Fruit fly (Drosophila melanogaster) whole organism, pupa: Measurements from ENCODE around the gene sowah.

Experiments used
- CG10348 ChIP-seq: fragments of 200-800 bp; sonication (Bioruptor generic); IDR thresholded peaks from 2 replicates; pipeline ENCODE4 v1.3.6; 2022; ENCODE audit warnings: missing biosample characterization, missing genetic modification characterization
- CG12605 ChIP-seq: fragments of 200-800 bp; sonication (Bioruptor generic); IDR thresholded peaks from 2 replicates; pipeline ENCODE4 v1.3.6; 2022; ENCODE audit warnings: missing biosample characterization, missing genetic modification characterization
- CG13204 ChIP-seq: fragments of 200-800 bp; sonication (Bioruptor generic); optimal IDR thresholded peaks from 2 replicates; lab custom pipeline; 2018; ENCODE audit warnings: missing biosample characterization, mild to moderate bottlenecking, missing genetic modification characterization, moderate library complexity
- CG14655 ChIP-seq: fragments of 200-800 bp; sonication (Bioruptor generic); optimal IDR thresholded peaks from 3 replicates; lab custom pipeline; 2017; ENCODE audit warnings: mild to moderate bottlenecking, missing biosample characterization, missing genetic modification reagents, missing genetic modification characterization
- CG15710 ChIP-seq: fragments of 200-800 bp; sonication (Bioruptor generic); optimal IDR thresholded peaks from 2 replicates; lab custom pipeline; 2018; ENCODE audit warnings: missing biosample characterization, mild to moderate bottlenecking, missing genetic modification characterization, moderate library complexity
- CG17806 ChIP-seq: fragments of 200-800 bp; sonication (Bioruptor generic); optimal IDR thresholded peaks from 2 replicates; lab custom pipeline; 2018; ENCODE audit warnings: missing biosample characterization, mild to moderate bottlenecking, missing genetic modification characterization, moderate library complexity
- CG32121 ChIP-seq: fragments of 200-800 bp; sonication (Bioruptor generic); IDR thresholded peaks from 2 replicates; pipeline ENCODE4 v1.3.6; 2022; ENCODE audit warnings: missing biosample characterization, missing genetic modification characterization
- CG34367 ChIP-seq: fragments of 200-800 bp; sonication (Bioruptor generic); optimal IDR thresholded peaks from 2 replicates; lab custom pipeline; 2018; ENCODE audit warnings: missing biosample characterization, mild to moderate bottlenecking, missing genetic modification characterization
- CG4496 ChIP-seq: fragments of 200-800 bp; sonication (Bioruptor generic); IDR thresholded peaks from 3 replicates; pipeline ENCODE4 v1.3.6; 2022; ENCODE audit warnings: missing biosample characterization, missing genetic modification characterization
- CG8159 ChIP-seq: fragments of 200-800 bp; sonication (Bioruptor generic); optimal IDR thresholded peaks from 3 replicates; lab custom pipeline; 2018; ENCODE audit warnings: missing biosample characterization, mild to moderate bottlenecking, missing genetic modification characterization, moderate library complexity
- CG8301 ChIP-seq: fragments of 200-800 bp; sonication (Bioruptor generic); optimal IDR thresholded peaks from 2 replicates; lab custom pipeline; 2018; ENCODE audit warnings: missing biosample characterization, mild to moderate bottlenecking, missing genetic modification characterization
- CG9948 ChIP-seq: fragments of 200-800 bp; sonication (Bioruptor generic); optimal IDR thresholded peaks from 2 replicates; lab custom pipeline; 2018; ENCODE audit warnings: missing biosample characterization, mild to moderate bottlenecking, missing genetic modification characterization, moderate library complexity
- D1 ChIP-seq: fragments of 200-800 bp; sonication (Bioruptor generic); optimal IDR thresholded peaks from 2 replicates; lab custom pipeline; 2018; ENCODE audit warnings: missing biosample characterization, mild to moderate bottlenecking, missing genetic modification characterization, moderate library complexity
- EcR ChIP-seq: fragments of 200-800 bp; sonication (Bioruptor generic); optimal IDR thresholded peaks from 3 replicates; lab custom pipeline; 2019; ENCODE audit warnings: missing biosample characterization, missing genetic modification characterization, mild to moderate bottlenecking, moderate library complexity, missing genetic modification reagents
- Ets98B ChIP-seq: fragments of 200-800 bp; sonication (Bioruptor generic); IDR thresholded peaks from 2 replicates; pipeline ENCODE4 v1.3.6; 2022; ENCODE audit warnings: missing biosample characterization, missing genetic modification characterization
- Pif1A ChIP-seq: fragments of 200-800 bp; sonication (Bioruptor generic); optimal IDR thresholded peaks from 3 replicates; lab custom pipeline; 2016; ENCODE audit warnings: missing biosample characterization, missing genetic modification characterization
- Pif1B ChIP-seq: fragments of 200-800 bp; sonication (Bioruptor generic); optimal IDR thresholded peaks from 3 replicates; lab custom pipeline; 2016; ENCODE audit warnings: missing biosample characterization, missing genetic modification characterization
- Snoo ChIP-seq: fragments of 200-800 bp; sonication (Bioruptor generic); optimal IDR thresholded peaks from 3 replicates; lab custom pipeline; 2017; ENCODE audit warnings: missing biosample characterization, mild to moderate bottlenecking, missing genetic modification characterization, inconsistent platforms
- fd96Ca ChIP-seq: fragments of 200-800 bp; sonication (Bioruptor generic); IDR thresholded peaks from 3 replicates; pipeline ENCODE4 v1.3.6; 2022; ENCODE audit warnings: missing biosample characterization, missing genetic modification characterization
- gl ChIP-seq: fragments of 200-800 bp; sonication (Bioruptor generic); optimal IDR thresholded peaks from 2 replicates; lab custom pipeline; 2018; ENCODE audit warnings: missing biosample characterization, mild to moderate bottlenecking, missing genetic modification characterization
- rn ChIP-seq: fragments of 200-800 bp; sonication (Bioruptor generic); IDR thresholded peaks from 2 replicates; pipeline ENCODE4 v1.3.6; 2022; ENCODE audit warnings: missing biosample characterization, missing genetic modification characterization

sowah gene

DNA sequence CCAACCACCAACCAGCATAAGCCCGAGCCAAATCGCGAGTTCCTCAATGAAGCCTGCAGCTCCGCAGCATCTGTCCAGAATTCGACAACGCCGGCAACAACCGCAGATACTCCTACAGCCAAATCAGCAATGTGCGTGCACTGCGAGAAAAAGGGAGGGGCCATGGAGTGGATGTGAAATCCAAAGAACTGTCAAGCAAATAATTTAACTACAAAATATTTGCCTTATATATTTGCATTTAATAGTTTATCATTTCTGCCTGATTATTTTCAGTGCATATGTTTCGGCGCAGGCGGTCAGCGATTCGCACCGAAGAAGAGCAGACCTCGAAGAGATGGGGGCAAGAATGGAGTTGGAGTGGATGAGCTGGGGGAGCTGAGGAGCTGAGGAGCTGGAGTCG, 20.7 kb downstream of the sowah start:
- TF ChIP-seq D1 (no peak), CG17806 (tag; lab: Kevin White, UChicago) (peak; percentile 75), CG13204 (GFP tag; lab: Kevin White, UChicago) (peak; percentile 46), CG10348 (no peak), CG12605 (GFP tag; lab: Robert Waterston, UW) (peak; percentile 64), CG9948 (tag; lab: Kevin White, UChicago) (peak; percentile 70), Pif1A (GFP tag; lab: Kevin White, UChicago) (peak; percentile 78), CG8159 (peak; percentile 78), Pif1B (GFP tag; lab: Kevin White, UChicago) (peak; percentile 76), CG4496 (GFP tag; lab: Robert Waterston, UW) (peak; percentile 76), Ets98B (peak; percentile 73), CG8301 (tag; lab: Kevin White, UChicago) (peak; percentile 64), Snoo (tag; lab: Kevin White, UChicago) (peak; percentile 72), CG34367 (tag; lab: Kevin White, UChicago) (peak; percentile 75), CG15710 (tag; lab: Kevin White, UChicago) (peak; percentile 80), gl (tag; lab: Kevin White, UChicago) (peak; percentile 58), rn (0 out of 2 replicates have a peak, but pooled peaks have one; percentile 36), fd96Ca (GFP tag; lab: Robert Waterston, UW) (peak; percentile 84), EcR (GFP tag; lab: Kevin White, UChicago) (no peak), CG32121 (GFP tag; lab: Robert Waterston, UW) (peak; percentile 70), CG14655 (GFP tag; lab: Kevin White, UChicago) (peak; percentile 75)

DNA sequence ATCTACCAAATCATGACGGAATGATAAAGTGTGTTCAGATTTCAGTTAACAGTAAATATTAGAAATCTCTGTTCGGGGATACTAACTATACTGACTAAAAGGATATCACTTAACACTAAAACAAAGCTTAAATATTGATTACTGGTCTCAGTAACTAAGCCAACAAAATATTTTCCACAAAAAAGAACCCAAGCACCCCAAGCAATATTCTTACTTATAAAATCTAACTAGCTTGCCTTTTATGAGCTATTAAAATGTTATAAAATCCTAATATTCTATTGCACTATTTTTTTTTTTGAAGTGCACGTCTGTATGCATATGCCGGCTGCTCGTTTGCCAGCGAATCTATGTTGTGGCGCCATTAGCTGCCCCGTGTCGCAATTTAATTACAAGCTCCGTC, 22.9 kb downstream of the sowah start:
- TF ChIP-seq D1, result no peak
- TF ChIP-seq CG8159, result peak; percentile 20

DNA sequence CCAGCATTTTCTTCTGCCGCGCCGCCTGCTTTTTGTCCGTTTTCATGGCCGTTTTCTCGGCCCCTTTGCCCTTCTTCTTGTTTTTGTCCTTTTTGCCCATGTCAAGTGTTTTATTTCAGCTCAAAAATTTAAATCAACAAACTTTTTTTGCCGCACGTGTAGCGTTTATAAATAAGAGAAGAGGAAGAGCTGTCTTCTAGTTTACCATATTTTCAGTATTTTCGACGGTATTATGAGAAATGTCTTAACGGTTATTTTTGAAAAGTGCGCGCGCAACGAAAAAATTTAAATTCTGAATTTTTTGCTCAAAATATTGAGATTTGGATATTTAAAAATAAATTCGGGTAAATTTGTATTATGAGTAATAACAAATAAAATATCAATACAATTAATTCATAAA, 35.2 kb downstream of the sowah start, which contains the start of gene CG4069:
TSS of gene CG4069 (minus strand) at position 193 of the 400 bp plus-strand sequence.
- no peak for TF ChIP-seq rn
- no peak for TF ChIP-seq CG12605 (GFP tag; lab: Robert Waterston, UW)
- no peak for TF ChIP-seq fd96Ca (GFP tag; lab: Robert Waterston, UW)
- TF ChIP-seq CG9948 (tag; lab: Kevin White, UChicago), result no peak

DNA sequence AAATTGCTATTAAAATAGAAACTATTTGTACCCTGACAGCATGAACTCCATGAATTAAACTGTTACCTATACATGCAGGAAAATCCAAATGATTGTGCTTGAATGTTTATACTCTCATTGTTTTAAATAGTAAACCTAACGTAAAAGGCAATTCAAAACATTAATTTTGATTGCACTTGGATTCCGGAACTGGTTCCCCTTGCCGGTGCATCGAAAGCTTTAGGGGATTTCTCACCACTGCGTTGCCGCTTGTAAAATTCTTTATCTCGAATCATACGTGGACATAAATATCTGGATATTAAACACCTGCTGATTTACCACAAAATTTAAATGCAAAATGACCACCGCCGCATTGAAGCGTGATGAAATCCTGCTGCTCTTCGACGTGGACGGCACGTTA, 38.0 kb downstream of the sowah start, which contains the start of gene Pmm2:
TSS of gene Pmm2 (plus strand) at position 273 of the 400 bp plus-strand sequence.
- TF ChIP-seq CG14655 (GFP tag; lab: Kevin White, UChicago) (no peak), CG10348 (no peak), Pif1B (GFP tag; lab: Kevin White, UChicago) (no peak), CG8301 (tag; lab: Kevin White, UChicago) (no peak), gl (tag; lab: Kevin White, UChicago) (no peak), CG17806 (tag; lab: Kevin White, UChicago) (no peak), D1 (no peak), CG34367 (tag; lab: Kevin White, UChicago) (no peak), CG4496 (GFP tag; lab: Robert Waterston, UW) (no peak)
- TF ChIP-seq, all 21 proteins: peak for 0

DNA sequence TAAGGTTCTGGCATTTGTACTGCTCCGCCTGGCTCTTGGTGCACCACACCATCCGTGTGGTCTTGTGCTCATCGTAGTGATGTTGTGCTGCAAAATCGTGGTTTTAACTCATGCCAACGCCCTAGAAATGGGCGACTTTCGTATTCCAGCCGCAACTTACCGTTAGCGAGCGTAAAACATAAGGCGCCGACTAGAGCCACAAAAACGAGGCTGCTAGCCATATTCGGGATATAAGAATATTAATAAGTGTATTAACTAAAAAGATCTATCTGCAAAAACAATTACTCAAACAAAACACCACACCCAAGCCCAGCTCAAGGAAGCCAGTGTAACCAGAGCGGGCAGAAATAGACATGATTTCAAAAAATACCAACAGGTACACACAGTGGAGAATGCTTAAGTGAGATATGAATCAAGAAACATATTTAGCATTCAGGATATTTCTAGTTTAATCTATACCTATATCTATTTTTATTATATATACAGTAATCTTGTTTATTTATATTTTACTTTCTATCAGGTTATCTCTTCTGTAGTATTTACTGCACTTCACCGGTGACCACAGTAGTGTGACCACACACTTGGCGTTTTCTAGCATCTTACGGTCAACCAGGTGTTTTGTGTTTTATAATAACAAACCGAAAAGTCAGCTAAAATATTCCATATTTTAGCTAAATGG, 38.8 kb downstream of the sowah start, which contains the start of the genes Tsf2 and CG34242:
TSS of gene Tsf2 (minus strand) at position 333 of the 679 bp plus-strand sequence.
TSS of gene CG34242 (plus strand) at position 605 of the 679 bp plus-strand sequence.
- TF ChIP-seq CG13204 (GFP tag; lab: Kevin White, UChicago), result no peak
- TF ChIP-seq Snoo (tag; lab: Kevin White, UChicago), result peak; percentile 74
- TF ChIP-seq CG10348, result peak; percentile 91
- peak; percentile 72 for TF ChIP-seq CG15710 (tag; lab: Kevin White, UChicago)
- TF ChIP-seq rn, result peak; percentile 71
- TF ChIP-seq CG17806 (tag; lab: Kevin White, UChicago), result peak; percentile 84
- peak; percentile 95 for TF ChIP-seq CG4496 (GFP tag; lab: Robert Waterston, UW)
- peak; percentile 97 for TF ChIP-seq CG12605 (GFP tag; lab: Robert Waterston, UW)
- TF ChIP-seq CG14655 (GFP tag; lab: Kevin White, UChicago), result no peak
- peak; percentile 88 for TF ChIP-seq CG9948 (tag; lab: Kevin White, UChicago)
- no peak; the same call in 2 of the 3 replicates for TF ChIP-seq fd96Ca (GFP tag; lab: Robert Waterston, UW)
- peak; percentile 66 for TF ChIP-seq Pif1B (GFP tag; lab: Kevin White, UChicago)
- TF ChIP-seq CG32121 (GFP tag; lab: Robert Waterston, UW), result peak; percentile 95
- TF ChIP-seq CG34367 (tag; lab: Kevin White, UChicago), result peak; percentile 10
- TF ChIP-seq EcR (GFP tag; lab: Kevin White, UChicago), result no peak
- peak; percentile 92 for TF ChIP-seq CG8159
- peak; percentile 64 for TF ChIP-seq Pif1A (GFP tag; lab: Kevin White, UChicago)
- peak; percentile 49 for TF ChIP-seq gl (tag; lab: Kevin White, UChicago)
- peak; percentile 32 for TF ChIP-seq D1
- TF ChIP-seq Ets98B, result peak; percentile 88
- peak; percentile 87 for TF ChIP-seq CG8301 (tag; lab: Kevin White, UChicago)

DNA sequence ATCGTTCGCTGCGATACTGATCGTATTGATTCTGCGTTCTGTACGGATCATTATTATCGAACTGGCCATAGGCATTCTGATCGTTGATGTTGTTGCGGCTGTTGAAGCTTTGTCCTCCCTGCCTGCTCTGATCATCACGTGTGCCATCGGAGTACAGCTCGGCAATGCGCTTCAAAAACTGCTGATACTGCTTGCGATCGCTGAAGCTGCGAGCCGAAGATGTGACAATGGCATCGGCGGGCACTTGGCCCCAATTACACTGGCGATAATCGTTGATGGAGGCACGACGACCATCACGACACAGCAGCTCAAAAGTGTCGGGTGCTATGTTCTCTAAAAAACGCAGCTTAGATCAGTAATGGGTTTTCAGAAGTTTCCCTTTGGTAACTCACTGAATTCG, 40.1 kb downstream of the sowah start:
- no peak for TF ChIP-seq CG14655 (GFP tag; lab: Kevin White, UChicago)
- TF ChIP-seq gl (tag; lab: Kevin White, UChicago), result no peak
- TF ChIP-seq Pif1A (GFP tag; lab: Kevin White, UChicago), result no peak
- TF ChIP-seq CG8301 (tag; lab: Kevin White, UChicago), result no peak
- TF ChIP-seq Snoo (tag; lab: Kevin White, UChicago), result no peak
